Worm (Caenorhabditis elegans): Measurements from ENCODE around the gene sru-42.
"Not testable (repeated sequence)": the region's sequence is repeated elsewhere in the genome, so short reads cannot be mapped to it uniquely, and the experiment has no call there.

Gene sru-42

DNA sequence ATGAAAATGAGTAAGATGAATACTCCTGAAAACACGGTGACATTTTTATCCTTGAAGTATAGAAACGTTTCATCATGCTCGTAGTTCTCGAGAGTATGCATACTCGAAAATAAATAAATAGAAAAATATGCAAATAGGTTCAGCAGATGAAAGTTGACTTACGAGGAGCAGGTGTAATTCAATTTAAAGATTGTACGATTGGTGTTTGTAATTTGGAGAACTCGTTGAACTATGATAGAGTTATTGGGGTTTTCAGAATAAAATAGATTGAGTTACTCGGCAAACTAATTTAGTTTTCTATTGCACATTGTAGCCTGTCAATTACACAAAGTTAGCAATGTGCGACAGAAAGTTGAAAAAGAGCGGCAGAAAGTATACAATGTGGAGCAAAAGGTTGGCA is 11.4 kb upstream of the sru-42 start, which contains the start of gene srz-44:
Gene srz-44, minus strand, starts transcription at position 101 of the 400 bp plus-strand sequence.
- TF ChIP-seq tab-1 (GFP tag; IDR thresholded peaks at IDR 0.05) (no peak), ztf-23 (GFP tag; IDR thresholded peaks at IDR 0.05) (no peak), T22C8.4 (GFP tag; IDR thresholded peaks at IDR 0.05) (no peak), med-1 (GFP tag; optimal IDR thresholded peaks at IDR 0.05; ENCODE audit: insufficient read depth) (no peak), ref-1 (GFP tag; conservative IDR thresholded peaks at IDR 0.05) (no peak), klf-2 (GFP tag; conservative IDR thresholded peaks at IDR 0.05) (no peak), flt-1 (GFP tag; IDR thresholded peaks at IDR 0.05) (no peak), ztf-29 (GFP tag; IDR thresholded peaks at IDR 0.05) (no peak), cog-1 (tag; optimal IDR thresholded peaks at IDR 0.05) (no peak)

DNA sequence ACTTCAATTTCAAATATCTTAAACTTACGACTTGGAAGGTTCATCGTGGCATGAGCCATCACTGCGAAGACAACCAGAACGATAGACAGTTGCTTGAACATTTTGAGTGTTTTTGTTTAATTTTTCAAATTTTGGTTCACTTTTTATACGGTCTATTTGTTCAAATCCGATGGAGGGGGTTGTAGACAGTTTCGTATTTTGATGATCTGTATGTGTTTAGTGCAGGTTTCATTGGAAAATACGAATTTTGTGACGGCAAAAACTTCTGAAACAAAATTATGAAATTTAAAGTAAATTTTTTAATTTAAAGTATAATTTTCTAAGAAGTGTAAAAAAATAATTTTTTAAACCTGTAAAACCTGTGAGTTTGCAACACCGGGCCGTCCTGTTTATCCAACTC is 7.1 kb upstream of the sru-42 start, which contains the start of gene C55A1.4:
Gene C55A1.4, minus strand, starts transcription at position 101 of the 400 bp plus-strand sequence.
- not testable (repeated sequence) for TF ChIP-seq klf-2 (GFP tag; conservative IDR thresholded peaks at IDR 0.05); cog-1 (tag; optimal IDR thresholded peaks at IDR 0.05); med-1 (GFP tag; optimal IDR thresholded peaks at IDR 0.05; ENCODE audit: insufficient read depth)

DNA sequence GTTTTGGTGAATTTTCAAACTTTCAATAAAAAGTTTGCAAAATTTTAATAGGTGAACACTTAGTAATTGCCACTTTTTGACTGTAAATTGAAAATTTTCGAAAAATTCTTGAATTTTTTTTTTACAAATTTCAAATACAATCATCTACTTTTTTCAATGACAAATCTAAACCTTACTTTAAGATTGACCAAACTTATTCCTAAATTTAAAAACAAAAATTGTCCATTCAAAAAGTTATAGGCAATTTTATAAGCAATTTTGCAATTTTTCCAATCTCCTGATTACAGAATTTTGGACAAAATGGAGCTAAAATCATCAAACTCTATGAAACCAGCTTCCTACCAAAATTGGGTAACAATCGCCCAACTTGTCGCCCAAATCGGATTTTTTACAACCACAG is 5.7 kb upstream of the sru-42 start, which contains the start of gene str-23:
Gene str-23, plus strand, starts transcription at position 301 of the 400 bp plus-strand sequence.
- TF ChIP-seq med-1 (GFP tag; optimal IDR thresholded peaks at IDR 0.05; ENCODE audit: insufficient read depth) (no peak), ztf-29 (GFP tag; IDR thresholded peaks at IDR 0.05) (no peak), tab-1 (GFP tag; IDR thresholded peaks at IDR 0.05) (no peak), klf-2 (GFP tag; conservative IDR thresholded peaks at IDR 0.05) (no peak), cog-1 (tag; optimal IDR thresholded peaks at IDR 0.05) (no peak), ztf-23 (GFP tag; IDR thresholded peaks at IDR 0.05) (no peak), ref-1 (GFP tag; conservative IDR thresholded peaks at IDR 0.05) (no peak), flt-1 (GFP tag; IDR thresholded peaks at IDR 0.05) (no peak), T22C8.4 (GFP tag; IDR thresholded peaks at IDR 0.05) (no peak)

DNA sequence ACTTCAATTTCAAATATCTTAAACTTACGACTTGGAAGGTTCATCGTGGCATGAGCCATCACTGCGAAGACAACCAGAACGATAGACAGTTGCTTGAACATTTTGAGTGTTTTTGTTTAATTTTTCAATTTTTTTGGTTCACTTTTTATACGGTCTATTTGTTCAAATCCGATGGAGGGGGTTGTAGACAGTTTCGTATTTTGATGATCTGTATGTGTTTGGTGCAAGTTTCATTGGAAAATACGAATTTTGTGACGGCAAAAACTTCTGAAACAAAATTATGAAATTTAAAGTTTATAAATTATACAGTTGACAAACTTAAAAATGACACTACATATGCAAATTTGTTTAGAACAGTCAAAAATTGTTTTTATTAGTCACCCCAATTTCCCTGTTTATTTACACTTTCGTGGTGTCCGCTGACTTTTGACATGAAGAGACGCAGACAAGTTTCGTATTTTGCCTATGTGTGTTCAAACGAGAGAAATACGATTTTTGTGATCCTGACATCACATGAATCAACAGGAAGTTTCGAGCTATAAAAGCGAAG is 2.7 kb upstream of the sru-42 start, which contains the start of the genes C55A1.7 and C55A1.6:
Gene C55A1.7, minus strand, starts transcription at position 101 of the 550 bp plus-strand sequence.
Gene C55A1.6, plus strand, starts transcription at position 500 of the 550 bp plus-strand sequence.
- not testable (repeated sequence) for TF ChIP-seq tab-1 (GFP tag; IDR thresholded peaks at IDR 0.05); T22C8.4 (GFP tag; IDR thresholded peaks at IDR 0.05); med-1 (GFP tag; optimal IDR thresholded peaks at IDR 0.05; ENCODE audit: insufficient read depth)

DNA sequence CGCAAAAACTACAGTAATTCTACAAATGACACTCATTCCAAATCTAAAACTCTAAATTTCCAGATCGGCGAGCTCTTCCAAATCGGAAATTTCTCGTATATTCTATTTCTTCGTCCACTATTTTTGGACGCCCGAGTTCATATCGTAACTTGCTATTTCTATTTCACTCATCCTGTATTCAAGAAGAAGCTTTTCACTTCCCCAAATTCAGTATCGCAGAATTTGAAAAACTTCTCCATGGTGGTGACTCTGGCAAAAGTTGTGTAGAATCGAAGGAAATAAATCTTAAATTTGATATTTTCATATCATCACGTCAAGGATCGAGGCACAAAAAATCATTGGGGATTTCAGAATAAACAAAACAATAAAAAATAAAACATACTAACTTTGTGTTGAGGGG is 1.9 kb downstream of the sru-42 start:
- TF ChIP-seq klf-2 (GFP tag; conservative IDR thresholded peaks at IDR 0.05) (no peak), ztf-29 (GFP tag; IDR thresholded peaks at IDR 0.05) (no peak), med-1 (GFP tag; optimal IDR thresholded peaks at IDR 0.05; ENCODE audit: insufficient read depth) (no peak), ref-1 (GFP tag; conservative IDR thresholded peaks at IDR 0.05) (no peak), ztf-23 (GFP tag; IDR thresholded peaks at IDR 0.05) (no peak), T22C8.4 (GFP tag; IDR thresholded peaks at IDR 0.05) (no peak), flt-1 (GFP tag; IDR thresholded peaks at IDR 0.05) (no peak), tab-1 (GFP tag; IDR thresholded peaks at IDR 0.05) (no peak), cog-1 (tag; optimal IDR thresholded peaks at IDR 0.05) (no peak)

DNA sequence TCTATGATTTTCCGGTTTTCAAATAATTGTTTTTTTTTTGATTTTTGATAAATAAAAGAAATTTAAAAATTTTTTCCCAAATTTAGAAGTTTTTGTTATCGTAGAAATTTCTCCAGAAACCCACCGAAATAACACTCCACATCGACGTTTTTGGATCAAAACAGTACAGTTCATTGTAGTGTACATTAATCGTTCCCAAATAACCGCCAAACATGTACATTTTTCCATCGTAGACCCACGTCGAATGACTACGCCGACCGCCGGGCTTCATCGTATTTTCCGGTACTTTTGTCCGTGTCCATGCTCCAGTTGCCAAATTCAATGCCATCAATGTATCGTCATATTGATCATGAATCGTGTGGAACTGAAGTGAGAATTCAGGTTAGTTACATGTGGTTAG is 3.9 kb downstream of the sru-42 start, which contains the start of gene F53E4.2:
Gene F53E4.2, plus strand, starts transcription at position 301 of the 400 bp plus-strand sequence.
- TF ChIP-seq ref-1 (GFP tag; conservative IDR thresholded peaks at IDR 0.05): no peak
- TF ChIP-seq klf-2 (GFP tag; conservative IDR thresholded peaks at IDR 0.05): no peak
- TF ChIP-seq flt-1 (GFP tag; IDR thresholded peaks at IDR 0.05): no peak
- TF ChIP-seq tab-1 (GFP tag; IDR thresholded peaks at IDR 0.05): no peak

DNA sequence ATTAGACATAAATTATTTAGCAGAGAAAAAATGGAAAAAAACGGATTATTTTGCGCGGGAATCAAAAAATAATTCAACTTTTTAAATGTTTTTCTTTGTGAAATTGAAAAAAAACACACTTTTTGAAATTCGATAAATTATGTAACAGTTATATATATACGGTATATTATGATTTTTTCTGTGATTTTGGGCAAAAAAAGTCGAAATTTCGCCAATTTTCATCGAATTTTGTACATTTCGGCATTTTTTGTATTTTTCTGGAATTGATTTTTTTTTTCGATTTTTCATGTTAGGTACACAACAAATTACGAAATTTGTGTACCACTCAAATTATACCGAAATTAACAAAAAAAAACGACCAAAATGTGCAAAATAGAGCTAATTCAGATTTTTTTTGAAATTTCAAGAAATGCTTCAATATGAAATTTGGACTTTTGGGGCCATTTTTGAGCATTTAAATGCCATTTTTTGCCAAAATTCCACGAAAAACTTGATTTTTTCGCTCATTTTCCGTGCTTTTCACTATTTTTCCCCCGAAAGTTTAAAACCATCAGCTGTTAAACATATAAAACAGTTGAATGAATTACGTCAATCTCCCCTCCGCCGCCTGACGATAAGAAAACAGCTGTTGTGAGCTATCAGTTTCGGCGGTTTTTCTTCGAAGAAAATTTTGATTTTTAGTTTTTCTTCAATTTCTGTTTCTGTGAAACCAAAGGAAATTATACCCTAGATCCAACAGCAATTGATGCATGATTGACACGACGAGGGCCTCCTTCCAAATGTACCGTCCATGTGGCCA is 8.2 kb downstream of the sru-42 start:
- TF ChIP-seq flt-1 (GFP tag; IDR thresholded peaks at IDR 0.05) (no peak), T22C8.4 (GFP tag; IDR thresholded peaks at IDR 0.05) (no peak), ztf-29 (GFP tag; IDR thresholded peaks at IDR 0.05) (no peak), ztf-23 (GFP tag; IDR thresholded peaks at IDR 0.05) (no peak), tab-1 (GFP tag; IDR thresholded peaks at IDR 0.05) (no peak), ref-1 (GFP tag; conservative IDR thresholded peaks at IDR 0.05) (no peak), klf-2 (GFP tag; conservative IDR thresholded peaks at IDR 0.05) (no peak), med-1 (GFP tag; optimal IDR thresholded peaks at IDR 0.05; ENCODE audit: insufficient read depth) (no peak)

DNA sequence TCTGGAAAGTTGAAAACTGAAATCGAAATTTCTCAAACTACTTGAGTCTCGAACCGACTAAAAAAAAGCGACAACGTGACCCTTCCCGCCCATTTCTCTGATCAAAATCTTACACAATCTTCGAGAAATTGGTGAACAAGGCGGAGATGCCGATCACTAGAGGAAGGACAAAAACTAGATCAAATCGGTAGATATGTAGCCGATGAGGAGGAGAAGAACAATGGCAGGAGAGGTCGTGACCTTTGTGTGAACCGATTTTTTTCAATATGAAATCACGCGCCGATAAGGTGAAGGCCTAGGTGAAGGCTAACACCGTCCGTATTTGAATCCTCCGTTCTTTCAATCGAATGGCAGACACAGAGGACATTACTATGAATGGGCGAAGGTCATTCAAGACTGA is 10.7 kb downstream of the sru-42 start:
- no peak for TF ChIP-seq ref-1 (GFP tag; conservative IDR thresholded peaks at IDR 0.05)
- no peak for TF ChIP-seq cog-1 (tag; optimal IDR thresholded peaks at IDR 0.05)
- TF ChIP-seq flt-1 (GFP tag; IDR thresholded peaks at IDR 0.05): no peak
- TF ChIP-seq T22C8.4 (GFP tag; IDR thresholded peaks at IDR 0.05): no peak
- no peak for TF ChIP-seq med-1 (GFP tag; optimal IDR thresholded peaks at IDR 0.05; ENCODE audit: insufficient read depth)
- TF ChIP-seq tab-1 (GFP tag; IDR thresholded peaks at IDR 0.05): no peak
- TF ChIP-seq ztf-23 (GFP tag; IDR thresholded peaks at IDR 0.05): no peak
- no peak for TF ChIP-seq ztf-29 (GFP tag; IDR thresholded peaks at IDR 0.05)

DNA sequence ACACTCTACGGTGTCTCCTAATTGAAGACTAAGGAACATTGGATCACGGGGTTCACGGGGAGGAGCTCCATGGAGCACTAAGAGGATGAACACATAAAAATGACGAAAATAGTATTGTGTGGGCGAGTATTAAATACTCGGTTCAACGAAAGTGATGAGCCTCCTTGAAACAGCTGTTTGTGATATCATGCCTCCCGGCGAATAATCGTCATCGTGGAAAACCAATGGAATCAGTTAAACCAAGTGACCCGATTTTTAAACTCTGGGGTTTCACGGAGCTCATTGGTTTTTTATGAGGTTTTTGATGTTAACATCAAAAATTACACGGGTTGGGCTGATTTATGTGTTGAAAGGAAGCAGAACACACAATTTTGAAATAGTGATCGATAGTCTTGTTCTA is 11.3 kb downstream of the sru-42 start:
- TF ChIP-seq ztf-23 (GFP tag; IDR thresholded peaks at IDR 0.05): no peak
- no peak for TF ChIP-seq cog-1 (tag; optimal IDR thresholded peaks at IDR 0.05)

Measured in whole organism, midembryonic.